Worm (Caenorhabditis elegans) whole organism, early embryonic: ENCODE results near the gene nhr-3.

Experiments
- F13C5.2 ChIP-seq: sonication (generic microtip); optimal IDR thresholded peaks from 2 replicates; lab custom pipeline; 2017; ENCODE audit warnings: mild to moderate bottlenecking, missing genetic modification characterization, inconsistent platforms, missing compliant biosample characterization
- aly-1 ChIP-seq: sonication (generic microtip); optimal IDR thresholded peaks from 2 replicates; lab custom pipeline; 2016; ENCODE audit warnings: missing genetic modification characterization, missing compliant biosample characterization
- ama-1 ChIP-seq: fragments of 150-350 bp; optimal IDR thresholded peaks from 2 replicates; lab custom pipeline; 2014
- ceh-13 ChIP-seq: fragments of 200-800 bp; sonication (Bioruptor generic); optimal IDR thresholded peaks from 2 replicates; lab custom pipeline; 2018; ENCODE audit warnings: mild to moderate bottlenecking, missing genetic modification characterization, missing compliant biosample characterization
- ceh-36 ChIP-seq: sonication (generic microtip); optimal IDR thresholded peaks from 2 replicates; lab custom pipeline; 2016; ENCODE audit warnings: missing genetic modification characterization, inconsistent platforms, missing compliant biosample characterization
- flt-1 ChIP-seq: fragments of 200-800 bp; sonication (Bioruptor generic); IDR thresholded peaks from 2 replicates; pipeline ENCODE4 v1.3.6; 2022; ENCODE audit warnings: missing genetic modification characterization, missing compliant biosample characterization
- hmbx-1 ChIP-seq: sonication (generic microtip); optimal IDR thresholded peaks from 2 replicates; lab custom pipeline; 2016; ENCODE audit warnings: mild to moderate bottlenecking, missing genetic modification characterization, missing compliant biosample characterization
- hmg-4 ChIP-seq: fragments of 200-800 bp; sonication (Bioruptor generic); optimal IDR thresholded peaks from 2 replicates; lab custom pipeline; 2018; ENCODE audit warnings: mild to moderate bottlenecking, missing genetic modification characterization, missing compliant biosample characterization
- pes-1 ChIP-seq: fragments of 200-800 bp; sonication (Bioruptor generic); IDR thresholded peaks from 2 replicates; pipeline ENCODE4 v1.3.6; 2022; ENCODE audit warnings: missing genetic modification reagents, missing genetic modification characterization, missing compliant biosample characterization
- sea-1 ChIP-seq: fragments of 200-800 bp; sonication (Bioruptor generic); conservative IDR thresholded peaks from 2 replicates; pipeline ENCODE4 v1.3.6; 2022; ENCODE audit warnings: missing genetic modification characterization, missing compliant biosample characterization
- tbx-37 ChIP-seq: fragments of 200-800 bp; sonication (Bioruptor generic); conservative IDR thresholded peaks from 2 replicates; pipeline ENCODE4 v1.3.6; 2022; ENCODE audit warnings: missing genetic modification reagents, missing genetic modification characterization, missing compliant biosample characterization
- tra-4 ChIP-seq: sonication (generic microtip); optimal IDR thresholded peaks from 2 replicates; lab custom pipeline; 2017; ENCODE audit warnings: missing genetic modification characterization, missing compliant biosample characterization

DNA sequence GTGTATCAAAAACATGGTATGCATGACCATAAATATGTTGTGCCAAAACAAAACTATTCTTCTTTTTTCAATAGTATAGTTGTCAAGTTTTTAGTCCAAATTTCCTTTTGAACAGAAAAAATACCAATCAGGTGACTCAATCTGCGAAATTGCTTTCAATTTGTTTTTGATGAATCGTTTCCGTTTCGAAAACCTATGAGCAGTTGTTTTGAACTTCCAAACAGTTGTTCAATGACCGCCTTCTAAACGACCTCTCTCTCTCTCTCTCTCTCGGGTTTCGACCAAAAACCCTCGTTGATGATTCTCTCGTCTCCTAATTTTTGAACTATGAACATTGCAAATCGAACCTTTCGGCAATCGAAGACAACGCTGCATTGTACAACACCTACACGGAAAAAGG lies 7.7 kb downstream of the nhr-3 start:
- TF ChIP-seq hmbx-1 (tag; lab: Kevin White, UChicago) (no peak), ama-1 (lab: Kevin White, UChicago) (no peak), pes-1 (GFP tag; lab: Robert Waterston, UW) (no peak), flt-1 (no peak), ceh-13 (GFP tag; lab: Kevin White, UChicago) (no peak), sea-1 (GFP tag; lab: Robert Waterston, UW) (no peak), tra-4 (tag; lab: Kevin White, UChicago) (no peak), ceh-36 (tag; lab: Kevin White, UChicago) (no peak), F13C5.2 (no peak), tbx-37 (GFP tag; lab: Robert Waterston, UW) (no peak), aly-1 (tag; lab: Kevin White, UChicago) (no peak), hmg-4 (GFP tag; lab: Kevin White, UChicago) (no peak)
